Worm (Caenorhabditis elegans) whole organism, L2 larva: ENCODE results near the gene srw-112.

Experiments
- C34F6.9 ChIP-seq: fragments of 150-350 bp; optimal IDR thresholded peaks from 2 replicates; lab custom pipeline; 2014; ENCODE audit warnings: missing biosample characterization, missing genetic modification characterization
- F13H6.1 ChIP-seq: sonication (generic microtip); optimal IDR thresholded peaks from 2 replicates; lab custom pipeline; 2016; ENCODE audit warnings: missing genetic modification characterization, missing compliant biosample characterization
- R02D3.7 ChIP-seq: fragments of 150-350 bp; optimal IDR thresholded peaks from 2 replicates; lab custom pipeline; 2014; ENCODE audit warnings: missing biosample characterization, missing genetic modification characterization
- Y55F3AM.14 ChIP-seq: fragments of 200-800 bp; sonication (Bioruptor generic); optimal IDR thresholded peaks from 2 replicates; lab custom pipeline; 2018; ENCODE audit warnings: mild to moderate bottlenecking, missing genetic modification characterization, missing compliant biosample characterization
- ZK546.5 ChIP-seq: sonication (generic microtip); optimal IDR thresholded peaks from 2 replicates; lab custom pipeline; 2017; ENCODE audit warnings: missing biosample characterization, missing genetic modification characterization
- ama-1 ChIP-seq: fragments of 150-350 bp; optimal IDR thresholded peaks from 2 replicates; lab custom pipeline; 2018; ENCODE audit warnings: inconsistent platforms
- ceh-16 ChIP-seq: fragments of 150-350 bp; optimal IDR thresholded peaks from 2 replicates; lab custom pipeline; 2014; ENCODE audit warnings: missing biosample characterization, missing genetic modification characterization
- ceh-82 ChIP-seq: fragments of 150-350 bp; optimal IDR thresholded peaks from 2 replicates; lab custom pipeline; 2014; ENCODE audit warnings: missing biosample characterization, missing genetic modification characterization
- crh-2 ChIP-seq: sonication (generic microtip); optimal IDR thresholded peaks from 2 replicates; lab custom pipeline; 2017; ENCODE audit warnings: missing biosample characterization, missing genetic modification characterization
- dmd-4 ChIP-seq: sonication (generic microtip); optimal IDR thresholded peaks from 2 replicates; lab custom pipeline; 2017; ENCODE audit warnings: missing biosample characterization, missing genetic modification characterization
- egl-27 ChIP-seq: sonication (generic microtip); optimal IDR thresholded peaks from 3 replicates; lab custom pipeline; 2017; ENCODE audit warnings: missing biosample characterization, missing genetic modification reagents, missing genetic modification characterization
- elt-1 ChIP-seq: fragments of 150-350 bp; optimal IDR thresholded peaks from 2 replicates; lab custom pipeline; 2014; ENCODE audit warnings: missing biosample characterization, missing genetic modification characterization
- elt-3 ChIP-seq: sonication (generic microtip); optimal IDR thresholded peaks from 2 replicates; lab custom pipeline; 2017; ENCODE audit warnings: missing biosample characterization, missing genetic modification characterization
- fos-1 ChIP-seq: fragments of 150-350 bp; optimal IDR thresholded peaks from 2 replicates; lab custom pipeline; 2014; ENCODE audit warnings: missing biosample characterization, missing genetic modification characterization
- lin-13 ChIP-seq: fragments of 150-350 bp; optimal IDR thresholded peaks from 2 replicates; lab custom pipeline; 2014; ENCODE audit warnings: missing biosample characterization, missing genetic modification reagents, missing genetic modification characterization
- lin-39 ChIP-seq: fragments of 150-350 bp; optimal IDR thresholded peaks from 2 replicates; lab custom pipeline; 2014; ENCODE audit warnings: missing biosample characterization, missing genetic modification reagents, missing genetic modification characterization
- lsy-2 ChIP-seq, 2 experiments: fragments of 150-350 bp in 1 of 2; sonication (generic microtip) in 1 of 2; optimal IDR thresholded peaks; 2 replicates each; lab custom pipeline; 2014 to 2017; ENCODE audit warnings: missing biosample characterization in 2 of 2, missing genetic modification characterization in 2 of 2
- mab-5 ChIP-seq: fragments of 150-350 bp; optimal IDR thresholded peaks from 2 replicates; lab custom pipeline; 2014; ENCODE audit warnings: missing biosample characterization, missing genetic modification characterization
- mbf-1 ChIP-seq: sonication (generic microtip); optimal IDR thresholded peaks from 2 replicates; lab custom pipeline; 2017; ENCODE audit warnings: missing biosample characterization, missing genetic modification characterization
- mdl-1 ChIP-seq, 2 experiments: fragments of 150-350 bp in 1 of 2; sonication (generic microtip) in 1 of 2; optimal IDR thresholded peaks; 2 replicates each; lab custom pipeline; 2017; ENCODE audit warnings: missing biosample characterization in 2 of 2, missing genetic modification characterization in 2 of 2
- nhr-10 ChIP-seq: sonication (generic microtip); optimal IDR thresholded peaks from 2 replicates; lab custom pipeline; 2017; ENCODE audit warnings: missing biosample characterization, missing genetic modification characterization
- nhr-12 ChIP-seq: fragments of 150-350 bp; optimal IDR thresholded peaks from 2 replicates; lab custom pipeline; 2014; ENCODE audit warnings: missing biosample characterization, missing genetic modification characterization
- nhr-21 ChIP-seq: fragments of 150-350 bp; optimal IDR thresholded peaks from 2 replicates; lab custom pipeline; 2014; ENCODE audit warnings: missing biosample characterization, missing genetic modification characterization
- nhr-23 ChIP-seq: fragments of 150-350 bp; optimal IDR thresholded peaks from 2 replicates; lab custom pipeline; 2014; ENCODE audit warnings: missing biosample characterization, missing genetic modification reagents, missing genetic modification characterization
- nhr-237 ChIP-seq: fragments of 150-350 bp; optimal IDR thresholded peaks from 2 replicates; lab custom pipeline; 2014; ENCODE audit warnings: missing biosample characterization, missing genetic modification characterization
- nhr-6 ChIP-seq: fragments of 150-350 bp; optimal IDR thresholded peaks from 2 replicates; lab custom pipeline; 2014; ENCODE audit warnings: missing biosample characterization, missing genetic modification characterization
- peb-1 ChIP-seq: fragments of 150-350 bp; optimal IDR thresholded peaks from 2 replicates; lab custom pipeline; 2014; ENCODE audit warnings: missing biosample characterization, missing genetic modification characterization
- skn-1 ChIP-seq: sonication (generic microtip); optimal IDR thresholded peaks from 2 replicates; lab custom pipeline; 2017; ENCODE audit warnings: missing biosample characterization, missing genetic modification characterization
- sma-3 ChIP-seq: sonication (generic microtip); optimal IDR thresholded peaks from 2 replicates; lab custom pipeline; 2016; ENCODE audit warnings: missing genetic modification reagents, missing genetic modification characterization, missing compliant biosample characterization
- sma-9 ChIP-seq, 2 experiments: fragments of 150-350 bp in 1 of 2; sonication (generic microtip) in 1 of 2; optimal IDR thresholded peaks; 2 replicates each; lab custom pipeline; 2014 to 2016; ENCODE audit warnings: missing genetic modification characterization in 2 of 2, mild to moderate bottlenecking in 1 of 2, missing biosample characterization in 1 of 2, missing compliant biosample characterization in 1 of 2, missing genetic modification reagents in 1 of 2, moderate library complexity in 1 of 2
- snpc-4 ChIP-seq: fragments of 150-350 bp; optimal IDR thresholded peaks from 2 replicates; lab custom pipeline; 2014; ENCODE audit warnings: missing biosample characterization, missing genetic modification characterization
- unc-39 ChIP-seq: fragments of 150-350 bp; optimal IDR thresholded peaks from 2 replicates; lab custom pipeline; 2014; ENCODE audit warnings: missing biosample characterization, missing genetic modification characterization
- unc-55 ChIP-seq: fragments of 150-350 bp; sonication (generic microtip); optimal IDR thresholded peaks from 3 replicates; lab custom pipeline; 2014; ENCODE audit warnings: missing biosample characterization, missing genetic modification reagents, missing genetic modification characterization
- ztf-1 ChIP-seq: fragments of 200-800 bp; sonication (Bioruptor generic); conservative IDR thresholded peaks from 2 replicates; pipeline ENCODE4 v1.3.6; 2022; ENCODE audit warnings: missing genetic modification characterization, missing compliant biosample characterization
- ztf-11 ChIP-seq: sonication (generic microtip); optimal IDR thresholded peaks from 2 replicates; lab custom pipeline; 2017; ENCODE audit warnings: missing biosample characterization, missing genetic modification characterization
- ztf-4 ChIP-seq: fragments of 150-350 bp; optimal IDR thresholded peaks from 2 replicates; lab custom pipeline; 2014; ENCODE audit warnings: missing biosample characterization, missing genetic modification characterization

Gene srw-112

DNA sequence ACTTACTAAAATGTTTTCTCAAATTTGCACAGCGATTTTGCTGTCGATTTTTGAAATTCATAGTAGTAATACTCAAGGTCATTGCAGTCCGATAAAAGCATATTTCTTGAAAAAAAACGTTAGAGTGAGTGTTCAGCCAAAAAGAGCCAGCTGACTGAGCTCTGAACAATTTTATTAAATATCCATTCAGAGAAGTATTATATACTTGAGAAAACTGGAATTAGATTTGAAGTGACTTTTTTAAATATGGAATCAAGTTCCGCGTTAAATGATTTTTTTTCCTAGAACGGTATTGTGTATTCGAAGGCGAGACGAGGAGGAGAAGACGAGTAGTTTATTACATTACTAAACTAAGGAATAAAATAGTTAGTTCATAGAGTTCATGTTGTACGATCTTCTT, 14.4 kb downstream of the srw-112 start, which contains the start of gene srw-121:
Gene srw-121, minus strand, starts transcription at position 101 of the 400 bp plus-strand sequence.
- TF ChIP-seq lsy-2 (tag; optimal IDR thresholded peaks at IDR 0.05; lab: Kevin White, UChicago) (no peak), skn-1 (tag; lab: Kevin White, UChicago) (no peak), ceh-82 (tag; lab: Kevin White, UChicago) (no peak), egl-27 (tag; lab: Kevin White, UChicago) (no peak), nhr-21 (tag; lab: Kevin White, UChicago) (no peak), ZK546.5 (tag; lab: Kevin White, UChicago) (no peak), unc-39 (tag; lab: Kevin White, UChicago) (no peak), peb-1 (no peak), elt-1 (tag; lab: Kevin White, UChicago) (no peak), nhr-12 (no peak), nhr-10 (tag; lab: Kevin White, UChicago) (no peak), lin-39 (tag; lab: Kevin White, UChicago) (no peak), nhr-23 (tag; lab: Kevin White, UChicago) (no peak)

DNA sequence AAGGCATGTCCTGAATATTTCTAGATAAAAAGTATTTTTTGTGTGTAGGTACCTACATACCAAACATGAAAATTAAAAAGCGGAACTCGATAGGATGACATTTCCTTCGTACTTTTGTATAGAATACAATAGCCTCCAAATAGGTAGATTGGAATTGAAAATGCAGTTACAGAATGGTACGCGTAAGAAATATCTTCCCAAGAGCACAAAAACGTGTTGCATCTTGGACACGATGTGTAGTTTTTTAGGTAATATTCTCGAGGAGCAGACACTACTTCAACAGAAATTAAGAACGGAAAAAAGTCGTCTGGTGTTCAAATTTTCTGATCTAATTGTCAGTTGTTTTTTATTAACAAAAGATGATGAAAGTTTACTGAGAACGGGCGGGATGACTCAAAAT, 18.5 kb downstream of the srw-112 start, which contains the start of gene srh-85:
Gene srh-85, minus strand, starts transcription at position 101 of the 400 bp plus-strand sequence.
- no peak for TF ChIP-seq unc-55
- TF ChIP-seq mab-5 (tag; lab: Kevin White, UChicago) = no peak
- no peak for TF ChIP-seq elt-3 (tag; lab: Kevin White, UChicago)
- TF ChIP-seq ztf-1 = no peak
- no peak for TF ChIP-seq R02D3.7 (tag; lab: Kevin White, UChicago)
- no peak for TF ChIP-seq ceh-82 (tag; lab: Kevin White, UChicago)
- no peak for TF ChIP-seq crh-2
- TF ChIP-seq C34F6.9 (tag; lab: Kevin White, UChicago) = no peak
- TF ChIP-seq lin-13 (GFP tag; lab: Kevin White, UChicago) = no peak
- no peak for TF ChIP-seq ztf-11
- TF ChIP-seq mdl-1 (tag; optimal IDR thresholded peaks at IDR 0.05; lab: Kevin White, UChicago) = no peak
- TF ChIP-seq unc-39 (tag; lab: Kevin White, UChicago) = no peak
- no peak for TF ChIP-seq skn-1 (tag; lab: Kevin White, UChicago)
- TF ChIP-seq ama-1 (lab: Kevin White, UChicago) = no peak
- TF ChIP-seq peb-1 = no peak

DNA sequence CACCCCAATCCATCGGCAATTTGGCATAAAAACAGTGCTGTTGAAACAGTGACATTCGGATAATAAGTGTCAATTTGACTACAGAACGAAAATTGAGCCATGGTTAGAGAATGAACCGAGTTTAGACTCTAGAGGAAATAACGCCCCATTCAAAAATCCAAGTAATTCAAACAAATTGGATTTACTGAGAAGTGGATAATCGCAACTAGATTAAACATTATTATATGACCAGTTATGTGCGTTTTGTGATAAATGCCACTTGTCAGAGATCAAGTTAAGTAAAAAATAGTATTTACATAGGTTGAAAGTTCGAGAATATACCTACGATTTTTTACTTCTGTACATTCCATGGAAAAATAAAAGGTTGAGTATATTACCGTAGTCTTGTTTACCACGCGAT, 20.6 kb downstream of the srw-112 start, which contains the start of gene srw-139:
Gene srw-139, minus strand, starts transcription at position 101 of the 400 bp plus-strand sequence.
- no peak for TF ChIP-seq Y55F3AM.14 (GFP tag; lab: Kevin White, UChicago)
- no peak for TF ChIP-seq peb-1

DNA sequence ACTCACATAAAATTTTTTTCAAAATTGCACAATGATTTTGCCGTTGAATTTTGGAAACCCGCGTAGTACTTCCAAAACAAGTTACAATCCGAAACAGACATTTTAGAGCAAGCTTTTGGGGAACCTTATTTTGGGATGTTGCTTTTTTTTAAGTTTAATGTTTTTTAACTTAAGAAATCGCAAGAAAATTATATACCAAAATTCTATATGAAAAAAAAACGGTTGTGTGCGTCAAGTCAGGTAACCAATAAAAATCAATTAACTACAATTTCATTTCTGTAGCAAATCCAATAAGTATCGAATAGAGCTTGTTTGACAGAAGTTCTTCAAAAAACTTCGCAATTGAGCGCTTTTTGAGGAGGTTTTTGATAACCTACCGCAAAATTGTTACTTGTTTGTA, 22.5 kb downstream of the srw-112 start, which contains the start of gene srw-117:
Gene srw-117, minus strand, starts transcription at position 101 of the 400 bp plus-strand sequence.
- TF ChIP-seq dmd-4 = no peak
- TF ChIP-seq ztf-4 = no peak
- no peak for TF ChIP-seq F13H6.1 (tag; lab: Kevin White, UChicago)
- no peak for TF ChIP-seq snpc-4 (tag; lab: Kevin White, UChicago)
- no peak for TF ChIP-seq nhr-6 (tag; lab: Kevin White, UChicago)
- no peak for TF ChIP-seq sma-3 (GFP tag; lab: Kevin White, UChicago)
- no peak for TF ChIP-seq ceh-16 (tag; lab: Kevin White, UChicago)
- TF ChIP-seq ZK546.5 (tag; lab: Kevin White, UChicago) = no peak

DNA sequence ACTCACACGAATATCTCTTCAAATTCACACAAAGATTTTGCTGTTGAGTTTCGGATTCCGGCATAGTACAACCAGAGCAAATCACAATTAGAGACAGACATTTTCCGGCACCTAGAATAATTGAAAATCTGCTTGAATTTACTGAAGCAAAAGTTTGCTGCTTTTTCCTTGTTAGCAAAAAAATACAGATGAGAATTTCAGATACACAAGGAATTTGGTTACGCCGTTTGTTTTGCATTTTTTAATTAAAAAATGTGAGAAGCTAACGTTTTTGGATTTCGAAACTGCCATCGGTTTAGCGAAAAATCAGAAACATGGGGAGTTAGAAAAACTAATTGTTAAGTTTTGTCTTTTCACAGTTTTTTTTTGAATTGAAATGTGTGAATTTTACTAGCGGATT, 25.9 kb downstream of the srw-112 start, which contains the start of gene srw-118:
Gene srw-118, minus strand, starts transcription at position 101 of the 400 bp plus-strand sequence.
- TF ChIP-seq nhr-21 (tag; lab: Kevin White, UChicago) = no peak
- no peak for TF ChIP-seq R02D3.7 (tag; lab: Kevin White, UChicago)
- no peak for TF ChIP-seq nhr-237
- TF ChIP-seq peb-1 = no peak
- no peak for TF ChIP-seq lin-13 (GFP tag; lab: Kevin White, UChicago)
- no peak for TF ChIP-seq fos-1 (tag; lab: Kevin White, UChicago)
- no peak for TF ChIP-seq mbf-1 (tag; lab: Kevin White, UChicago)
- TF ChIP-seq egl-27 (tag; lab: Kevin White, UChicago) = no peak
- no peak for TF ChIP-seq ceh-16 (tag; lab: Kevin White, UChicago)
- TF ChIP-seq mdl-1 (tag; optimal IDR thresholded peaks at IDR 0.05; lab: Kevin White, UChicago) = no peak
- no peak for TF ChIP-seq sma-9 (GFP tag; optimal IDR thresholded peaks at IDR 0.05; lab: Kevin White, UChicago)
- no peak for TF ChIP-seq sma-9 (tag; optimal IDR thresholded peaks at IDR 0.05; lab: Kevin White, UChicago)
- TF ChIP-seq Y55F3AM.14 (GFP tag; lab: Kevin White, UChicago) = no peak
- TF ChIP-seq ZK546.5 (tag; lab: Kevin White, UChicago) = no peak
- TF ChIP-seq ztf-1 = no peak
- TF ChIP-seq, all 48 proteins: peak for 0
